Fruit fly (Drosophila melanogaster): ENCODE measurements around the gene nau.

Gene nau

dm6 chr3R:23757912-23758607 lies 39.9 kb upstream of the nau start, which contains the start of the genes PTPMT1 and Hrd3 (continued):
- peak; percentile 98 for TF ChIP-seq CG4617 (GFP tag; optimal IDR thresholded peaks at IDR 0.05; ENCODE audit: borderline replicate concordance)
- TF ChIP-seq gsb (GFP tag; IDR thresholded peaks at IDR 0.05), result peak; percentile 94
- TF ChIP-seq Dad (GFP tag; optimal IDR thresholded peaks at IDR 0.05), result peak; percentile 97
- peak; percentile 98 for TF ChIP-seq CG3847 (GFP tag; IDR thresholded peaks at IDR 0.05)
- peak; percentile 92 for TF ChIP-seq dm (GFP tag; optimal IDR thresholded peaks at IDR 0.05)
- TF ChIP-seq eyg (GFP tag; optimal IDR thresholded peaks at IDR 0.05), result peak; percentile 94
- peak; percentile 84 for TF ChIP-seq fd64A (GFP tag; optimal IDR thresholded peaks at IDR 0.05)
- no peak for TF ChIP-seq pita (GFP tag; optimal IDR thresholded peaks at IDR 0.05)
- TF ChIP-seq CG2889 (GFP tag; IDR thresholded peaks at IDR 0.05), result peak; percentile 91
- TF ChIP-seq wek (GFP tag; optimal IDR thresholded peaks at IDR 0.05), result peak; percentile 84
- peak; percentile 95 for TF ChIP-seq CG34422 (GFP tag; IDR thresholded peaks at IDR 0.05)
- peak; percentile 99 for TF ChIP-seq tio (GFP tag; optimal IDR thresholded peaks at IDR 0.05)
- TF ChIP-seq jumu (GFP tag; optimal IDR thresholded peaks at IDR 0.05), result peak; percentile 97
- peak; percentile 27 to 77 for TF ChIP-seq crp (GFP tag; optimal IDR thresholded peaks at IDR 0.05)
- no peak for TF ChIP-seq cg (GFP tag; optimal IDR thresholded peaks at IDR 0.05)
- no peak for TF ChIP-seq yki (optimal IDR thresholded peaks at IDR 0.05)
- peak; percentile 98 for TF ChIP-seq zen (tag; optimal IDR thresholded peaks at IDR 0.05)
- TF ChIP-seq h (optimal IDR thresholded peaks at IDR 0.05), result no peak
- TF ChIP-seq Bteb2 (GFP tag; optimal IDR thresholded peaks at IDR 0.05), result peak; percentile 98
- 0 out of 2 replicates have a peak, but pooled peaks have one; percentile 9 for TF ChIP-seq inv (GFP tag; IDR thresholded peaks at IDR 0.05; ENCODE audit: partially characterized antibody)
- peak; percentile 99 for TF ChIP-seq CG12104 (GFP tag; optimal IDR thresholded peaks at IDR 0.05)
- peak; percentile 96 for TF ChIP-seq esg (GFP tag; conservative IDR thresholded peaks at IDR 0.05)
- peak; percentile 79 for TF ChIP-seq CG1603 (tag; optimal IDR thresholded peaks at IDR 0.05)
- peak; percentile 87 for TF ChIP-seq CG6175 (GFP tag; IDR thresholded peaks at IDR 0.05)
- peak; percentile 95 for TF ChIP-seq emc (GFP tag; optimal IDR thresholded peaks at IDR 0.05)
- peak; percentile 96 for TF ChIP-seq vvl (GFP tag; IDR thresholded peaks at IDR 0.05)
- peak; percentile 95 for TF ChIP-seq seq (GFP tag; IDR thresholded peaks at IDR 0.05)
- TF ChIP-seq sob (GFP tag; IDR thresholded peaks at IDR 0.05), result peak; percentile 96
- peak; percentile 48 for TF ChIP-seq bigmax (GFP tag; optimal IDR thresholded peaks at IDR 0.05)
- TF ChIP-seq CG12659 (GFP tag; optimal IDR thresholded peaks at IDR 0.05), result peak; percentile 100
- peak; percentile 96 for TF ChIP-seq Hand (GFP tag; optimal IDR thresholded peaks at IDR 0.05)
- TF ChIP-seq pfk (GFP tag; optimal IDR thresholded peaks at IDR 0.05), result peak; percentile 64
- peak; percentile 86 for TF ChIP-seq Deaf1 (tag; optimal IDR thresholded peaks at IDR 0.05)
- peak; percentile 84 for TF ChIP-seq CG1024 (GFP tag; IDR thresholded peaks at IDR 0.05)
- peak; percentile 98 for TF ChIP-seq CG13624 (GFP tag; optimal IDR thresholded peaks at IDR 0.05)
- no peak for TF ChIP-seq CG6791 (GFP tag; IDR thresholded peaks at IDR 0.05; ENCODE audit: partially characterized antibody)
- peak; percentile 98 for TF ChIP-seq Gug (GFP tag; IDR thresholded peaks at IDR 0.05)
- peak; percentile 98 for TF ChIP-seq grau (tag; optimal IDR thresholded peaks at IDR 0.05)
- peak; percentile 95 for TF ChIP-seq Blimp-1 (GFP tag; optimal IDR thresholded peaks at IDR 0.05)
- TF ChIP-seq CG2120 (GFP tag; optimal IDR thresholded peaks at IDR 0.05), result peak; percentile 99
- TF ChIP-seq CG6854 (GFP tag; optimal IDR thresholded peaks at IDR 0.05), result peak; percentile 97
- peak; percentile 92 for TF ChIP-seq Jarid2 (GFP tag; optimal IDR thresholded peaks at IDR 0.05)
